Worm (Caenorhabditis elegans) whole organism, mixed stage, embryonic: ENCODE results near the gene mtr-4.

Experiments
- M03D4.4 ChIP-seq: sonication (generic microtip); optimal IDR thresholded peaks from 2 replicates; lab custom pipeline; 2017; ENCODE audit warnings: mild to moderate bottlenecking, missing genetic modification characterization, missing compliant biosample characterization
- blmp-1 ChIP-seq: fragments of 150-350 bp; optimal IDR thresholded peaks from 2 replicates; lab custom pipeline; 2014; ENCODE audit warnings: missing biosample characterization, missing genetic modification characterization
- ceh-39 ChIP-seq: fragments of 150-350 bp; optimal IDR thresholded peaks from 2 replicates; lab custom pipeline; 2014; ENCODE audit warnings: missing biosample characterization, missing genetic modification characterization
- ceh-43 ChIP-seq: fragments of 200-800 bp; sonication (Bioruptor generic); optimal IDR thresholded peaks from 2 replicates; lab custom pipeline; 2018; ENCODE audit warnings: mild to moderate bottlenecking, missing genetic modification characterization, moderate library complexity, missing compliant biosample characterization
- ces-1 ChIP-seq: fragments of 150-350 bp; optimal IDR thresholded peaks from 2 replicates; lab custom pipeline; 2014; ENCODE audit warnings: missing biosample characterization, missing genetic modification reagents, missing genetic modification characterization
- cnd-1 ChIP-seq: fragments of 200-800 bp; sonication (Bioruptor generic); optimal IDR thresholded peaks from 2 replicates; lab custom pipeline; 2018; ENCODE audit warnings: mild to moderate bottlenecking, missing genetic modification characterization, missing compliant biosample characterization
- drap-1 ChIP-seq: fragments of 200-800 bp; sonication (Bioruptor generic); optimal IDR thresholded peaks from 3 replicates; lab custom pipeline; 2018; ENCODE audit warnings: mild to moderate bottlenecking, missing genetic modification characterization, missing compliant biosample characterization
- elt-1 ChIP-seq: sonication (generic microtip); optimal IDR thresholded peaks from 2 replicates; lab custom pipeline; 2017; ENCODE audit warnings: missing genetic modification characterization, mild to moderate bottlenecking, missing compliant biosample characterization, antibody characterized with exemption, moderate library complexity, borderline replicate concordance; ENCODE audit not compliant: insufficient read depth
- elt-3 ChIP-seq: fragments of 150-350 bp; optimal IDR thresholded peaks from 2 replicates; lab custom pipeline; 2014; ENCODE audit warnings: missing biosample characterization, missing genetic modification characterization
- ham-2 ChIP-seq: fragments of 200-800 bp; sonication (Bioruptor generic); optimal IDR thresholded peaks from 2 replicates; lab custom pipeline; 2018; ENCODE audit warnings: mild to moderate bottlenecking, missing genetic modification characterization, missing compliant biosample characterization
- hlh-1 ChIP-seq: fragments of 150-350 bp; optimal IDR thresholded peaks from 2 replicates; lab custom pipeline; 2014; ENCODE audit warnings: missing biosample characterization, missing genetic modification reagents, missing genetic modification characterization
- lin-13 ChIP-seq: fragments of 150-350 bp; optimal IDR thresholded peaks from 2 replicates; lab custom pipeline; 2014; ENCODE audit warnings: missing biosample characterization, missing genetic modification characterization
- lin-32 ChIP-seq: fragments of 200-800 bp; sonication (Bioruptor generic); optimal IDR thresholded peaks from 2 replicates; lab custom pipeline; 2018; ENCODE audit warnings: mild to moderate bottlenecking, missing genetic modification characterization, missing compliant biosample characterization
- lsy-2 ChIP-seq: fragments of 150-350 bp; optimal IDR thresholded peaks from 2 replicates; lab custom pipeline; 2014; ENCODE audit warnings: missing biosample characterization, missing genetic modification characterization
- mab-5 ChIP-seq: fragments of 150-350 bp; optimal IDR thresholded peaks from 2 replicates; lab custom pipeline; 2014; ENCODE audit warnings: missing biosample characterization, missing genetic modification characterization
- mep-1 ChIP-seq: fragments of 150-350 bp; optimal IDR thresholded peaks from 2 replicates; lab custom pipeline; 2017; ENCODE audit warnings: missing biosample characterization, missing genetic modification reagents, missing genetic modification characterization, inconsistent platforms
- mls-2 ChIP-seq: sonication (generic microtip); optimal IDR thresholded peaks from 2 replicates; lab custom pipeline; 2016; ENCODE audit warnings: mild to moderate bottlenecking, missing genetic modification characterization, moderate library complexity, missing compliant biosample characterization
- nhr-12 ChIP-seq: fragments of 150-350 bp; optimal IDR thresholded peaks from 2 replicates; lab custom pipeline; 2014; ENCODE audit warnings: missing biosample characterization, missing genetic modification characterization
- nhr-2 ChIP-seq: fragments of 150-350 bp; optimal IDR thresholded peaks from 2 replicates; lab custom pipeline; 2014; ENCODE audit warnings: missing biosample characterization, missing genetic modification characterization
- nhr-28 ChIP-seq: fragments of 150-350 bp; optimal IDR thresholded peaks from 2 replicates; lab custom pipeline; 2014; ENCODE audit warnings: missing biosample characterization, missing genetic modification characterization
- nhr-76 ChIP-seq: sonication (generic microtip); optimal IDR thresholded peaks from 2 replicates; lab custom pipeline; 2017; ENCODE audit warnings: missing biosample characterization, missing genetic modification characterization
- pha-4 ChIP-seq: fragments of 150-350 bp; optimal IDR thresholded peaks from 2 replicates; lab custom pipeline; 2018; ENCODE audit warnings: missing biosample characterization, missing genetic modification reagents, missing genetic modification characterization
- sem-2 ChIP-seq: fragments of 200-800 bp; sonication (Bioruptor generic); optimal IDR thresholded peaks from 2 replicates; lab custom pipeline; 2018; ENCODE audit warnings: mild to moderate bottlenecking, missing genetic modification characterization, missing compliant biosample characterization
- snpc-4 ChIP-seq: fragments of 150-350 bp; optimal IDR thresholded peaks from 2 replicates; lab custom pipeline; 2014; ENCODE audit warnings: missing biosample characterization, missing genetic modification characterization
- sptf-1 ChIP-seq: sonication (generic microtip); optimal IDR thresholded peaks from 2 replicates; lab custom pipeline; 2017; ENCODE audit warnings: mild to moderate bottlenecking, missing genetic modification characterization, moderate library complexity, missing compliant biosample characterization
- tbx-8 ChIP-seq: fragments of 200-800 bp; sonication (Bioruptor generic); optimal IDR thresholded peaks from 2 replicates; lab custom pipeline; 2018; ENCODE audit warnings: mild to moderate bottlenecking, missing genetic modification characterization, moderate library complexity, missing compliant biosample characterization
- unc-120 ChIP-seq: sonication (generic microtip); optimal IDR thresholded peaks from 2 replicates; lab custom pipeline; 2017; ENCODE audit warnings: missing genetic modification characterization, missing compliant biosample characterization; ENCODE audit not compliant: poor library complexity, severe bottlenecking
- unc-39 ChIP-seq: fragments of 150-350 bp; optimal IDR thresholded peaks from 2 replicates; lab custom pipeline; 2014; ENCODE audit warnings: missing biosample characterization, missing genetic modification characterization
- unc-62 ChIP-seq: fragments of 150-350 bp; optimal IDR thresholded peaks from 2 replicates; lab custom pipeline; 2014; ENCODE audit warnings: missing biosample characterization, missing genetic modification reagents, missing genetic modification characterization
- zip-8 ChIP-seq: fragments of 150-350 bp; optimal IDR thresholded peaks from 2 replicates; lab custom pipeline; 2014; ENCODE audit warnings: missing biosample characterization, missing genetic modification characterization
- ztf-11 ChIP-seq: fragments of 150-350 bp; optimal IDR thresholded peaks from 2 replicates; lab custom pipeline; 2014; ENCODE audit warnings: missing biosample characterization, missing genetic modification characterization

The mtr-4 gene

ce11 chrIV:9854952-9855351 lies 29.5 kb downstream of the mtr-4 start:
- no peak for TF ChIP-seq tbx-8 (GFP tag; lab: Kevin White, UChicago)
- TF ChIP-seq pha-4 = no peak
- no peak for TF ChIP-seq nhr-12 (tag; lab: Kevin White, UChicago)
- no peak for TF ChIP-seq mls-2 (tag; lab: Kevin White, UChicago)
- no peak for TF ChIP-seq nhr-76 (tag; lab: Kevin White, UChicago)
- no peak for TF ChIP-seq elt-1
- no peak for TF ChIP-seq blmp-1
- TF ChIP-seq unc-39 (tag; lab: Kevin White, UChicago) = no peak
- no peak for TF ChIP-seq hlh-1 (tag; lab: Kevin White, UChicago)
- no peak for TF ChIP-seq sptf-1 (tag; lab: Kevin White, UChicago)
- no peak for TF ChIP-seq elt-3 (tag; lab: Kevin White, UChicago)
- TF ChIP-seq ceh-39 (tag; lab: Kevin White, UChicago) = no peak
- TF ChIP-seq mep-1 (tag; lab: Kevin White, UChicago) = no peak
- no peak for TF ChIP-seq ham-2 (GFP tag; lab: Kevin White, UChicago)
- TF ChIP-seq drap-1 = no peak
- TF ChIP-seq, all 35 proteins: peak for 0

- TF ChIP-seq elt-3 (tag; lab: Kevin White, UChicago) (no peak), lsy-2 (tag; lab: Kevin White, UChicago) (no peak), sptf-1 (tag; lab: Kevin White, UChicago) (no peak), lin-32 (GFP tag; lab: Kevin White, UChicago) (no peak), ceh-43 (GFP tag; lab: Kevin White, UChicago) (no peak), mep-1 (tag; lab: Kevin White, UChicago) (no peak), snpc-4 (tag; lab: Kevin White, UChicago) (no peak), ztf-11 (tag; lab: Kevin White, UChicago) (no peak), elt-1 (no peak), nhr-76 (tag; lab: Kevin White, UChicago) (no peak), tbx-8 (GFP tag; lab: Kevin White, UChicago) (no peak), nhr-2 (tag; lab: Kevin White, UChicago) (no peak)
These were observed 30.2 kb downstream of the mtr-4 start, which contains the start of gene K07F5.12 for ce11 chrIV:9855712-9856111. Gene K07F5.12, plus strand, starts transcription at chrIV:9856012.

ce11 chrIV:9857952-9858488 lies 32.5 kb downstream of the mtr-4 start, which contains the start of gene npp-1:
Gene npp-1, plus strand, starts transcription at chrIV:9858488.
- TF ChIP-seq M03D4.4 (no peak), zip-8 (tag; lab: Kevin White, UChicago) (no peak), ceh-39 (tag; lab: Kevin White, UChicago) (peak; percentile 67), nhr-76 (tag; lab: Kevin White, UChicago) (no peak), tbx-8 (GFP tag; lab: Kevin White, UChicago) (no peak), drap-1 (no peak), mab-5 (tag; lab: Kevin White, UChicago) (no peak), elt-3 (tag; lab: Kevin White, UChicago) (no peak), ztf-11 (tag; lab: Kevin White, UChicago) (no peak), mep-1 (tag; lab: Kevin White, UChicago) (peak; percentile 64), unc-62 (GFP tag; lab: Kevin White, UChicago) (no peak), nhr-28 (tag; lab: Kevin White, UChicago) (no peak), ces-1 (GFP tag; lab: Kevin White, UChicago) (no peak), lsy-2 (tag; lab: Kevin White, UChicago) (peak; percentile 21), hlh-1 (tag; lab: Kevin White, UChicago) (no peak)

- TF ChIP-seq cnd-1 (tag; lab: Kevin White, UChicago) (no peak), zip-8 (tag; lab: Kevin White, UChicago) (no peak), elt-3 (tag; lab: Kevin White, UChicago) (no peak), nhr-2 (tag; lab: Kevin White, UChicago) (no peak), snpc-4 (tag; lab: Kevin White, UChicago) (no peak), ces-1 (GFP tag; lab: Kevin White, UChicago) (no peak), sem-2 (no peak), sptf-1 (tag; lab: Kevin White, UChicago) (no peak), nhr-76 (tag; lab: Kevin White, UChicago) (no peak), drap-1 (no peak), unc-120 (tag; lab: Kevin White, UChicago) (no peak), ham-2 (GFP tag; lab: Kevin White, UChicago) (no peak), elt-1 (no peak), lin-13 (tag; lab: Kevin White, UChicago) (no peak), ztf-11 (tag; lab: Kevin White, UChicago) (no peak), tbx-8 (GFP tag; lab: Kevin White, UChicago) (no peak), M03D4.4 (no peak)
These were observed 33.5 kb downstream of the mtr-4 start for ce11 chrIV:9858970-9859369.
